Fruit fly (Drosophila melanogaster): ENCODE measurements around the gene CG33995.

The CG33995 gene

DNA sequence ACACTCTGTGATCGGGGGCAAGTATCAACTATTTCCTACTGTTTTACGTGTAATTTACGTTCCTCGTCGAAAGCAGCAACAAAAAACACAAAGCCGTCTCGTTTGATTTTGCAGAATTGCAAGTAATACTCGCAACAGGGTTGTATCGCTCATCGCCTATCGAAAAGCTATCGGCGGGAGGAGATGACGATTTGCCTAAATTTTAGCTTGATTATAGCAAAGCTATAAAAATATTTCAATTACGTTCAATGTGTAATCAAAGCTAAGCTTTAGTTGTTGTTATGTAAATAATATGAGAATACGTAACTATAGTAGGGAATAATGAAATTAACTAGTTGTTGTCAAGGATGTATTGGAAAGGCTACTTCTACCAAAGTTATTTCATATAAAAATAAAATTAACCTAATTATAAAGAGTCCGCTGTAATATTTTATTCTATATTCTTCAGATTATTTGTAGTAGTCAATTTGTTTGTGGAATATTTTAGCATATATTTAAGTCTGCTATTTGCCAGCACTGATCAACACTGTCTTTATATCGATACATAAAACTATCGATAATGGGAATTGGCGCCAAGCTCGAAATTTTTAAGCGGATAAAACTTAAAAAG, 16.7 kb downstream of the CG33995 start, which contains the start of gene Rpn11 (continued):
- TF ChIP-seq CG7271 (tag; optimal IDR thresholded peaks at IDR 0.05): no peak
- peak; percentile 31; the same call in 1 of the 2 replicates for TF ChIP-seq HLH3B (GFP tag; IDR thresholded peaks at IDR 0.05)
- peak; percentile 69 for TF ChIP-seq Ssrp (tag; optimal IDR thresholded peaks at IDR 0.05)
- TF ChIP-seq HmgZ (tag; optimal IDR thresholded peaks at IDR 0.05): peak; percentile 40
- no peak for TF ChIP-seq CG7745 (tag; optimal IDR thresholded peaks at IDR 0.05)
- no peak for TF ChIP-seq so (GFP tag; IDR thresholded peaks at IDR 0.05)
- TF ChIP-seq nerfin-2 (GFP tag; IDR thresholded peaks at IDR 0.05; ENCODE audit: partially characterized antibody): no peak
- no peak for TF ChIP-seq CG1832 (GFP tag; optimal IDR thresholded peaks at IDR 0.05)
- 0 out of 3 replicates have a peak, but pooled peaks have one; percentile 25 for TF ChIP-seq CG7357 (GFP tag; IDR thresholded peaks at IDR 0.05)
- no peak for TF ChIP-seq Tbp (GFP tag; optimal IDR thresholded peaks at IDR 0.05)
- peak; percentile 95 for TF ChIP-seq sens (GFP tag)
- TF ChIP-seq Ada2b (GFP tag; IDR thresholded peaks at IDR 0.05): peak; percentile 41; the same call in 1 of the 2 replicates
- peak; percentile 42 for TF ChIP-seq HHEX (GFP tag; optimal IDR thresholded peaks at IDR 0.05)
- TF ChIP-seq br (optimal IDR thresholded peaks at IDR 0.05): no peak
- no peak for TF ChIP-seq abd-A (tag; optimal IDR thresholded peaks at IDR 0.05)
- TF ChIP-seq ac (GFP tag; optimal IDR thresholded peaks at IDR 0.05): no peak
- TF ChIP-seq Atf3 (GFP tag; optimal IDR thresholded peaks at IDR 0.05): no peak
- TF ChIP-seq CG6813 (GFP tag; optimal IDR thresholded peaks at IDR 0.05): no peak
- no peak for TF ChIP-seq btn (GFP tag; optimal IDR thresholded peaks at IDR 0.05)
- peak; percentile 65 for TF ChIP-seq CG30020 (tag; optimal IDR thresholded peaks at IDR 0.05)
- TF ChIP-seq fru (optimal IDR thresholded peaks at IDR 0.05): no peak
- peak; percentile 43 for TF ChIP-seq Fer1 (GFP tag; optimal IDR thresholded peaks at IDR 0.05)
- no peak for TF ChIP-seq pfk (GFP tag; optimal IDR thresholded peaks at IDR 0.05)
- TF ChIP-seq sr (GFP tag; IDR thresholded peaks at IDR 0.05): no peak
- TF ChIP-seq CG8388 (GFP tag; optimal IDR thresholded peaks at IDR 0.05): peak; percentile 65
- TF ChIP-seq sc (optimal IDR thresholded peaks at IDR 0.05): no peak
- peak; percentile 24 for TF ChIP-seq sc (GFP tag; optimal IDR thresholded peaks at IDR 0.05)
- TF ChIP-seq trh (GFP tag; optimal IDR thresholded peaks at IDR 0.05): peak; percentile 36
- no peak for TF ChIP-seq CG6175 (GFP tag; IDR thresholded peaks at IDR 0.05)
- no peak for TF ChIP-seq dati (GFP tag; IDR thresholded peaks at IDR 0.05)
- peak; percentile 62 for TF ChIP-seq lab (GFP tag; optimal IDR thresholded peaks at IDR 0.05)
- TF ChIP-seq Sox100B (GFP tag; optimal IDR thresholded peaks at IDR 0.05): peak; percentile 69
- TF ChIP-seq CG17802 (tag; optimal IDR thresholded peaks at IDR 0.05): no peak
- no peak for TF ChIP-seq NC2α (GFP tag; optimal IDR thresholded peaks at IDR 0.05)
- no peak for TF ChIP-seq CG1647 (GFP tag; optimal IDR thresholded peaks at IDR 0.05)
- TF ChIP-seq BtbVII (GFP tag; optimal IDR thresholded peaks at IDR 0.05): peak; percentile 24
- TF ChIP-seq danr (GFP tag; IDR thresholded peaks at IDR 0.05): no peak
- TF ChIP-seq tx (GFP tag; optimal IDR thresholded peaks at IDR 0.05): peak; percentile 41
- TF ChIP-seq NfI (GFP tag; optimal IDR thresholded peaks at IDR 0.05): peak; percentile 47
- TF ChIP-seq Dek (tag; optimal IDR thresholded peaks at IDR 0.05): peak; percentile 59
- no peak for TF ChIP-seq hth (optimal IDR thresholded peaks at IDR 0.05)
- no peak; the same call in 1 of the 2 replicates for TF ChIP-seq CG10366 (GFP tag; IDR thresholded peaks at IDR 0.05)
- peak; percentile 22 for TF ChIP-seq CG1529 (GFP tag; optimal IDR thresholded peaks at IDR 0.05)
- TF ChIP-seq gem (tag; optimal IDR thresholded peaks at IDR 0.05): peak; percentile 83
- TF ChIP-seq MBD-R2 (GFP tag; IDR thresholded peaks at IDR 0.05): peak; percentile 73
- TF ChIP-seq Fer2 (tag; optimal IDR thresholded peaks at IDR 0.05): peak; percentile 41
- no peak for TF ChIP-seq CG32772 (GFP tag; IDR thresholded peaks at IDR 0.05)
- TF ChIP-seq pzg (GFP tag; optimal IDR thresholded peaks at IDR 0.05): peak; percentile 50
- peak; percentile 41 for TF ChIP-seq unpg (GFP tag; optimal IDR thresholded peaks at IDR 0.05)
- TF ChIP-seq row (GFP tag; IDR thresholded peaks at IDR 0.05): peak; percentile 80
- 0 out of 2 replicates have a peak, but pooled peaks have one; percentile 9 for TF ChIP-seq CG31224 (GFP tag; IDR thresholded peaks at IDR 0.05)

Measured in whole organism, embryonic.